Worm (Caenorhabditis elegans) whole organism, L2 larva: ENCODE measurements around the gene ceh-86.

Source experiments
- C34F6.9 ChIP-seq: fragments of 150-350 bp; optimal IDR thresholded peaks from 2 replicates; lab custom pipeline; 2014; ENCODE audit warnings: missing biosample characterization, missing genetic modification characterization
- F13H6.1 ChIP-seq: sonication (generic microtip); optimal IDR thresholded peaks from 2 replicates; lab custom pipeline; 2016; ENCODE audit warnings: missing genetic modification characterization, missing compliant biosample characterization
- R02D3.7 ChIP-seq: fragments of 150-350 bp; optimal IDR thresholded peaks from 2 replicates; lab custom pipeline; 2014; ENCODE audit warnings: missing biosample characterization, missing genetic modification characterization
- Y55F3AM.14 ChIP-seq: fragments of 200-800 bp; sonication (Bioruptor generic); optimal IDR thresholded peaks from 2 replicates; lab custom pipeline; 2018; ENCODE audit warnings: mild to moderate bottlenecking, missing genetic modification characterization, missing compliant biosample characterization
- alr-1 ChIP-seq: fragments of 150-350 bp; optimal IDR thresholded peaks from 2 replicates; lab custom pipeline; 2014; ENCODE audit warnings: missing biosample characterization, missing genetic modification characterization
- ama-1 ChIP-seq: fragments of 150-350 bp; optimal IDR thresholded peaks from 2 replicates; lab custom pipeline; 2018; ENCODE audit warnings: inconsistent platforms
- blmp-1 ChIP-seq: sonication (generic microtip); optimal IDR thresholded peaks from 2 replicates; lab custom pipeline; 2017; ENCODE audit warnings: missing genetic modification characterization, mild to moderate bottlenecking, missing compliant biosample characterization, antibody characterized with exemption, moderate library complexity; ENCODE audit not compliant: insufficient read depth
- ceh-16 ChIP-seq: fragments of 150-350 bp; optimal IDR thresholded peaks from 2 replicates; lab custom pipeline; 2014; ENCODE audit warnings: missing biosample characterization, missing genetic modification characterization
- ceh-82 ChIP-seq: fragments of 150-350 bp; optimal IDR thresholded peaks from 2 replicates; lab custom pipeline; 2014; ENCODE audit warnings: missing biosample characterization, missing genetic modification characterization
- dmd-4 ChIP-seq: sonication (generic microtip); optimal IDR thresholded peaks from 2 replicates; lab custom pipeline; 2017; ENCODE audit warnings: missing biosample characterization, missing genetic modification characterization
- egl-27 ChIP-seq: sonication (generic microtip); optimal IDR thresholded peaks from 3 replicates; lab custom pipeline; 2017; ENCODE audit warnings: missing biosample characterization, missing genetic modification reagents, missing genetic modification characterization
- elt-1 ChIP-seq: fragments of 150-350 bp; optimal IDR thresholded peaks from 2 replicates; lab custom pipeline; 2014; ENCODE audit warnings: missing biosample characterization, missing genetic modification characterization
- elt-3 ChIP-seq: sonication (generic microtip); optimal IDR thresholded peaks from 2 replicates; lab custom pipeline; 2017; ENCODE audit warnings: missing biosample characterization, missing genetic modification characterization
- fos-1 ChIP-seq: fragments of 150-350 bp; optimal IDR thresholded peaks from 2 replicates; lab custom pipeline; 2014; ENCODE audit warnings: missing biosample characterization, missing genetic modification characterization
- gmeb-1 ChIP-seq: fragments of 150-350 bp; optimal IDR thresholded peaks from 2 replicates; lab custom pipeline; 2014; ENCODE audit warnings: missing biosample characterization, missing genetic modification characterization
- lin-13 ChIP-seq: fragments of 150-350 bp; optimal IDR thresholded peaks from 2 replicates; lab custom pipeline; 2014; ENCODE audit warnings: missing biosample characterization, missing genetic modification reagents, missing genetic modification characterization
- lsy-2 ChIP-seq, 2 experiments: fragments of 150-350 bp in 1 of 2; sonication (generic microtip) in 1 of 2; optimal IDR thresholded peaks; 2 replicates each; lab custom pipeline; 2014 to 2017; ENCODE audit warnings: missing biosample characterization in 2 of 2, missing genetic modification characterization in 2 of 2
- mab-5 ChIP-seq: fragments of 150-350 bp; optimal IDR thresholded peaks from 2 replicates; lab custom pipeline; 2014; ENCODE audit warnings: missing biosample characterization, missing genetic modification characterization
- mbf-1 ChIP-seq: sonication (generic microtip); optimal IDR thresholded peaks from 2 replicates; lab custom pipeline; 2017; ENCODE audit warnings: missing biosample characterization, missing genetic modification characterization
- nhr-10 ChIP-seq: sonication (generic microtip); optimal IDR thresholded peaks from 2 replicates; lab custom pipeline; 2017; ENCODE audit warnings: missing biosample characterization, missing genetic modification characterization
- nhr-11 ChIP-seq: fragments of 150-350 bp; optimal IDR thresholded peaks from 2 replicates; lab custom pipeline; 2014; ENCODE audit warnings: missing biosample characterization, missing genetic modification characterization
- nhr-21 ChIP-seq: fragments of 150-350 bp; optimal IDR thresholded peaks from 2 replicates; lab custom pipeline; 2014; ENCODE audit warnings: missing biosample characterization, missing genetic modification characterization
- nhr-237 ChIP-seq: fragments of 150-350 bp; optimal IDR thresholded peaks from 2 replicates; lab custom pipeline; 2014; ENCODE audit warnings: missing biosample characterization, missing genetic modification characterization
- nhr-25 ChIP-seq: fragments of 150-350 bp; sonication (generic microtip); optimal IDR thresholded peaks from 3 replicates; lab custom pipeline; 2014; ENCODE audit warnings: missing biosample characterization, missing genetic modification characterization
- nhr-6 ChIP-seq: fragments of 150-350 bp; optimal IDR thresholded peaks from 2 replicates; lab custom pipeline; 2014; ENCODE audit warnings: missing biosample characterization, missing genetic modification characterization
- nhr-77 ChIP-seq: fragments of 150-350 bp; optimal IDR thresholded peaks from 2 replicates; lab custom pipeline; 2014; ENCODE audit warnings: missing biosample characterization, missing genetic modification characterization
- peb-1 ChIP-seq: fragments of 150-350 bp; optimal IDR thresholded peaks from 2 replicates; lab custom pipeline; 2014; ENCODE audit warnings: missing biosample characterization, missing genetic modification characterization
- skn-1 ChIP-seq: sonication (generic microtip); optimal IDR thresholded peaks from 2 replicates; lab custom pipeline; 2017; ENCODE audit warnings: missing biosample characterization, missing genetic modification characterization
- sma-9 ChIP-seq, 2 experiments: fragments of 150-350 bp in 1 of 2; sonication (generic microtip) in 1 of 2; optimal IDR thresholded peaks; 2 replicates each; lab custom pipeline; 2014 to 2016; ENCODE audit warnings: missing genetic modification characterization in 2 of 2, mild to moderate bottlenecking in 1 of 2, missing biosample characterization in 1 of 2, missing compliant biosample characterization in 1 of 2, missing genetic modification reagents in 1 of 2, moderate library complexity in 1 of 2
- snpc-4 ChIP-seq: fragments of 150-350 bp; optimal IDR thresholded peaks from 2 replicates; lab custom pipeline; 2014; ENCODE audit warnings: missing biosample characterization, missing genetic modification characterization
- unc-55 ChIP-seq: fragments of 150-350 bp; sonication (generic microtip); optimal IDR thresholded peaks from 3 replicates; lab custom pipeline; 2014; ENCODE audit warnings: missing biosample characterization, missing genetic modification reagents, missing genetic modification characterization
- unc-62 ChIP-seq: fragments of 150-350 bp; optimal IDR thresholded peaks from 2 replicates; lab custom pipeline; 2014; ENCODE audit warnings: missing biosample characterization, missing genetic modification reagents, missing genetic modification characterization
- ztf-1 ChIP-seq: fragments of 200-800 bp; sonication (Bioruptor generic); conservative IDR thresholded peaks from 2 replicates; pipeline ENCODE4 v1.3.6; 2022; ENCODE audit warnings: missing genetic modification characterization, missing compliant biosample characterization
- ztf-11 ChIP-seq: sonication (generic microtip); optimal IDR thresholded peaks from 2 replicates; lab custom pipeline; 2017; ENCODE audit warnings: missing biosample characterization, missing genetic modification characterization
- ztf-4 ChIP-seq: fragments of 150-350 bp; optimal IDR thresholded peaks from 2 replicates; lab custom pipeline; 2014; ENCODE audit warnings: missing biosample characterization, missing genetic modification characterization

The ceh-86 gene

DNA sequence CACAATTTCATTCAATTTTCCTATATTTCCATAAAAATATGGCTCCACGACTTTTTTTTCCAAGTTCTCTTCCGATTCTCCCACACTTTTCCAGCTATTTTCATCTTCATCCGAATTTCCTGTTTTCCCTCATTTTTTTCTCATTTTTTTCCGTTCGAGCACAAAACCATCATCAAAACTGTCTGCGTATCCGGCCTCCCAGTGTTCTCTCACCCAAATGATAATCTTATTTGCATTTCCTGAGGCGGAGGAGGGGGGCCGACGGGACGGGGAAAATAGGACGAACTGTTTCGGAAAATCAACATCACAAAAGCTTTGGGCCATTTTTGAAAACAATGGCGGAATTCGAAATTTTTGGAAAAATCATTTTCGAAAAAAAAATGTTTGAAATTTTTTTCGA lies 8.4 kb upstream of the ceh-86 start:
- TF ChIP-seq alr-1 (tag; lab: Kevin White, UChicago) (no peak), elt-3 (no peak), nhr-6 (tag; lab: Kevin White, UChicago) (no peak), ceh-16 (tag; lab: Kevin White, UChicago) (no peak), dmd-4 (tag; lab: Kevin White, UChicago) (no peak), snpc-4 (tag; lab: Kevin White, UChicago) (no peak), ztf-11 (no peak), ama-1 (lab: Kevin White, UChicago) (no peak), C34F6.9 (no peak), ceh-82 (no peak), gmeb-1 (tag; lab: Kevin White, UChicago) (no peak), lsy-2 (tag; optimal IDR thresholded peaks at IDR 0.05; lab: Kevin White, UChicago) (no peak), unc-62 (GFP tag; lab: Kevin White, UChicago) (no peak), ztf-4 (tag; lab: Kevin White, UChicago) (no peak), egl-27 (tag; lab: Kevin White, UChicago) (no peak), ztf-1 (GFP tag; lab: Robert Waterston, UW) (no peak), unc-55 (GFP tag; lab: Kevin White, UChicago) (no peak), blmp-1 (tag; lab: Kevin White, UChicago) (no peak)

- TF ChIP-seq nhr-11 (no peak), unc-55 (GFP tag; lab: Kevin White, UChicago) (no peak), skn-1 (tag; lab: Kevin White, UChicago) (no peak), ceh-82 (no peak), dmd-4 (tag; lab: Kevin White, UChicago) (no peak), ztf-4 (tag; lab: Kevin White, UChicago) (no peak), mab-5 (tag; lab: Kevin White, UChicago) (no peak), egl-27 (tag; lab: Kevin White, UChicago) (no peak), unc-62 (GFP tag; lab: Kevin White, UChicago) (no peak), mbf-1 (tag; lab: Kevin White, UChicago) (no peak), nhr-10 (tag; lab: Kevin White, UChicago) (no peak), ceh-16 (tag; lab: Kevin White, UChicago) (no peak), nhr-77 (tag; lab: Kevin White, UChicago) (no peak), blmp-1 (tag; lab: Kevin White, UChicago) (no peak), peb-1 (tag; lab: Kevin White, UChicago) (no peak), nhr-21 (tag; lab: Kevin White, UChicago) (no peak)
- TF ChIP-seq, all 48 proteins: peak for 0
These were observed 7.1 kb upstream of the ceh-86 start for ce11 chrII:2438944-2439343.

ce11 chrII:2438180-2438579 lies 6.3 kb upstream of the ceh-86 start:
- no peak for TF ChIP-seq peb-1 (tag; lab: Kevin White, UChicago)
- TF ChIP-seq fos-1: peak; percentile 21

ce11 chrII:2436757-2437156 lies 4.9 kb upstream of the ceh-86 start:
- TF ChIP-seq elt-3 (no peak), gmeb-1 (tag; lab: Kevin White, UChicago) (no peak), ceh-16 (tag; lab: Kevin White, UChicago) (peak; percentile 97), elt-1 (tag; lab: Kevin White, UChicago) (peak; percentile 7), C34F6.9 (no peak)

DNA sequence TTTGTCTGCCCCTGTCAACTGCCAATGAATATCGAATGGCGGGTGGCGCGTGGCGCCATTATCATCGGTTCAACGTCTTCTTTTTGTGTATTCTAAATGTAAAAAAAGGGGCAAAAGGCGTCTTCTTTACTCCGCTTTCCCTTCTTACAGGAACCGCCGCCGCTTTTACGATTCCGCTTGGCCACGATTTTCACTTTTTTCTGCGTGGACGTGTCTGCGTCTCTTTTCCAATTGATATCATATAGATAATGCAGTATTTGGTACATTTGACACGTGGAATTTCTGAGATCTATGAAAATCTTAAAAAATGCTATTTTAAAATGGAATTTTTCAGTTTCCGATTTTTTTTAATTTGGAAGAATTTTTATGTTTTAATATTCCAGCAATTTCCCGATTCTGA lies 3.7 kb upstream of the ceh-86 start:
- no peak for TF ChIP-seq sma-9 (GFP tag; optimal IDR thresholded peaks at IDR 0.05; lab: Kevin White, UChicago)
- TF ChIP-seq sma-9 (tag; optimal IDR thresholded peaks at IDR 0.05; lab: Kevin White, UChicago): no peak
- TF ChIP-seq blmp-1 (tag; lab: Kevin White, UChicago): peak; percentile 73
- no peak for TF ChIP-seq mbf-1 (tag; lab: Kevin White, UChicago)

ce11 chrII:2422427-2422826 lies 9.4 kb downstream of the ceh-86 start:
- TF ChIP-seq Y55F3AM.14 (GFP tag; lab: Kevin White, UChicago): no peak
- no peak for TF ChIP-seq lin-13 (GFP tag; lab: Kevin White, UChicago)
- no peak for TF ChIP-seq F13H6.1 (tag; lab: Kevin White, UChicago)
- no peak for TF ChIP-seq peb-1 (tag; lab: Kevin White, UChicago)
- TF ChIP-seq lsy-2 (tag; optimal IDR thresholded peaks at IDR 0.05; lab: Kevin White, UChicago): no peak
- TF ChIP-seq sma-9 (GFP tag; optimal IDR thresholded peaks at IDR 0.05; lab: Kevin White, UChicago): no peak
- no peak for TF ChIP-seq sma-9 (tag; optimal IDR thresholded peaks at IDR 0.05; lab: Kevin White, UChicago)
- no peak for TF ChIP-seq R02D3.7 (tag; lab: Kevin White, UChicago)
- no peak for TF ChIP-seq nhr-10 (tag; lab: Kevin White, UChicago)
- no peak for TF ChIP-seq nhr-25 (tag; lab: Kevin White, UChicago)
- TF ChIP-seq nhr-237 (tag; lab: Kevin White, UChicago): no peak
